Fruit fly (Drosophila melanogaster): ENCODE results near the gene CG18304.

Gene CG18304

dm6 chr2L:6950096-6950495 is 7.5 kb upstream of the CG18304 start, which contains the start of the genes Gas41 and SA1 (continued):
- TF ChIP-seq al (GFP tag; IDR thresholded peaks at IDR 0.05) (no peak; the same call in 1 of the 2 replicates), CG2678 (tag; optimal IDR thresholded peaks at IDR 0.05) (peak; percentile 92), CG16779 (GFP tag; IDR thresholded peaks at IDR 0.05) (no peak), CG4707 (GFP tag; optimal IDR thresholded peaks at IDR 0.05) (peak; percentile 52), Awh (GFP tag; IDR thresholded peaks at IDR 0.05) (peak; percentile 90), lmd (GFP tag; IDR thresholded peaks at IDR 0.05) (no peak), hb (GFP tag; IDR thresholded peaks at IDR 0.05; ENCODE audit: partially characterized antibody) (peak; percentile 69), Sry-β (GFP tag; optimal IDR thresholded peaks at IDR 0.05) (peak; percentile 9), kah (GFP tag; optimal IDR thresholded peaks at IDR 0.05) (peak; percentile 54), sc (optimal IDR thresholded peaks at IDR 0.05) (no peak), sc (GFP tag; optimal IDR thresholded peaks at IDR 0.05) (peak; percentile 84), dm (GFP tag; optimal IDR thresholded peaks at IDR 0.05) (peak; percentile 11), tna (GFP tag; IDR thresholded peaks at IDR 0.05; ENCODE audit: partially characterized antibody) (0 out of 2 replicates have a peak, but pooled peaks have one; percentile 7), Ssrp (tag; optimal IDR thresholded peaks at IDR 0.05) (peak; percentile 89), CG11504 (tag; optimal IDR thresholded peaks at IDR 0.05) (no peak), Deaf1 (tag; optimal IDR thresholded peaks at IDR 0.05) (no peak), pzg (GFP tag; optimal IDR thresholded peaks at IDR 0.05) (peak; percentile 56), chn (GFP tag; optimal IDR thresholded peaks at IDR 0.05) (peak; percentile 63), CG8765 (GFP tag; IDR thresholded peaks at IDR 0.05) (peak; percentile 67), CG18619 (GFP tag; optimal IDR thresholded peaks at IDR 0.05) (peak; percentile 22), CG7372 (GFP tag; IDR thresholded peaks at IDR 0.05) (peak; percentile 80), CG8388 (GFP tag; optimal IDR thresholded peaks at IDR 0.05) (peak; percentile 93), C15 (GFP tag; IDR thresholded peaks at IDR 0.05) (peak; percentile 65; the same call in 1 of the 3 replicates), bcd (GFP tag; optimal IDR thresholded peaks at IDR 0.05) (peak; percentile 58), CG11093 (GFP tag; IDR thresholded peaks at IDR 0.05) (peak; percentile 82), CG16863 (GFP tag; optimal IDR thresholded peaks at IDR 0.05) (no peak), ken (GFP tag; IDR thresholded peaks at IDR 0.05) (no peak), CG18599 (GFP tag; optimal IDR thresholded peaks at IDR 0.05) (peak; percentile 91), CG15011 (GFP tag; optimal IDR thresholded peaks at IDR 0.05) (no peak), H2.0 (GFP tag; IDR thresholded peaks at IDR 0.05) (no peak), E2f2 (GFP tag; IDR thresholded peaks at IDR 0.05) (0 out of 2 replicates have a peak, but pooled peaks have one; percentile 49), vvl (GFP tag; IDR thresholded peaks at IDR 0.05) (no peak), Spps (tag; optimal IDR thresholded peaks at IDR 0.05) (peak; percentile 87), cg (GFP tag; optimal IDR thresholded peaks at IDR 0.05) (no peak), CG1647 (GFP tag; optimal IDR thresholded peaks at IDR 0.05) (peak; percentile 10), h (optimal IDR thresholded peaks at IDR 0.05) (no peak), CG31388 (GFP tag; optimal IDR thresholded peaks at IDR 0.05) (no peak), CG2199 (GFP tag; IDR thresholded peaks at IDR 0.05) (peak; percentile 69; the same call in 2 of the 3 replicates), HLH54F (GFP tag; optimal IDR thresholded peaks at IDR 0.05) (peak; percentile 28), peb (GFP tag; IDR thresholded peaks at IDR 0.05) (peak; percentile 64), dpn (GFP tag; optimal IDR thresholded peaks at IDR 0.05) (peak in 1 of 2 experiments; percentile 74), zen2 (GFP tag; IDR thresholded peaks at IDR 0.05; ENCODE audit: partially characterized antibody) (peak; percentile 67; the same call in 1 of the 3 replicates), MBD-R2 (GFP tag; IDR thresholded peaks at IDR 0.05) (peak; percentile 78), CG30020 (tag; optimal IDR thresholded peaks at IDR 0.05) (peak; percentile 81), CG9817 (tag; optimal IDR thresholded peaks at IDR 0.05) (peak; percentile 29), CG17912 (GFP tag; optimal IDR thresholded peaks at IDR 0.05) (peak; percentile 26), Fer1 (GFP tag; optimal IDR thresholded peaks at IDR 0.05) (peak; percentile 88), CG12219 (GFP tag; optimal IDR thresholded peaks at IDR 0.05) (peak; percentile 69), gem (tag; optimal IDR thresholded peaks at IDR 0.05) (peak; percentile 97), vnd (GFP tag; IDR thresholded peaks at IDR 0.05; ENCODE audit: partially characterized antibody) (peak; percentile 76), lola (GFP tag; optimal IDR thresholded peaks at IDR 0.05) (peak in 1 of 3 experiments; percentile 90)
